Worm (Caenorhabditis elegans): ENCODE results near the gene R151.1.

DNA sequence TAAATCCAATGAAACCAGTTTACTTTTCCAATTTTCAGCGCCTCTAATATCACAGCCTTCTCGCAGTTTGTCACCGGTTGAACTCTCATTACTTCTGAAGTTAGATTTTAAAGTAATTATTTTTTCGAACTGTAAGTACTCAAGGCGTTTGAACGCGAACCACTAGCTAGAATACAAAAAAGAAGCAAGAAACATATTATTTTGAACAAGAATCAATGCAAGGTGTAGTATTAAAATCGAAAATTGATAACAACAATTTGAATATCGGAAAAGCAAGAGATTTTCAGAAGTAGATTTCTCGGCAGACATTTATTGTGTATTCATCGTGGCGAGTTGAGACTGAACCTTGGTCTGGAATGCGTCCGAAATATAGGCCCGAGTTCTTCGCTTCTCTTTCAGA is 18.4 kb upstream of the R151.1 start, which contains the start of gene exos-9:
- TF ChIP-seq jun-1 (tag; optimal IDR thresholded peaks at IDR 0.05) (no peak), ceh-16 (tag; optimal IDR thresholded peaks at IDR 0.05) (no peak), nhr-11 (tag; optimal IDR thresholded peaks at IDR 0.05) (no peak), sea-2 (GFP tag; optimal IDR thresholded peaks at IDR 0.05) (no peak), ceh-82 (tag; optimal IDR thresholded peaks at IDR 0.05) (no peak), pqm-1 (tag; optimal IDR thresholded peaks at IDR 0.05) (no peak), fkh-10 (GFP tag; optimal IDR thresholded peaks at IDR 0.05) (no peak), R02D3.7 (tag; optimal IDR thresholded peaks at IDR 0.05) (no peak), nhr-12 (tag; optimal IDR thresholded peaks at IDR 0.05) (no peak), lsy-12 (tag; optimal IDR thresholded peaks at IDR 0.05) (no peak), elt-1 (tag; optimal IDR thresholded peaks at IDR 0.05) (no peak)

All from whole organism, L3 larva.